Worm (Caenorhabditis elegans): ENCODE measurements around the gene R10F2.6.

ce11 chrIII:2966462-2966861 lies 22.6 kb upstream of the R10F2.6 start:
- no peak for TF ChIP-seq attf-3 (GFP tag; conservative IDR thresholded peaks at IDR 0.05)
- no peak for TF ChIP-seq F52B5.7 (tag; optimal IDR thresholded peaks at IDR 0.05)
- TF ChIP-seq efl-1 (GFP tag; optimal IDR thresholded peaks at IDR 0.05) = peak; percentile 57
- no peak for TF ChIP-seq unc-62 (GFP tag; optimal IDR thresholded peaks at IDR 0.05)
- no peak for TF ChIP-seq nhr-90 (tag; optimal IDR thresholded peaks at IDR 0.05)
- TF ChIP-seq snpc-3.4 (tag; optimal IDR thresholded peaks at IDR 0.05) = peak; percentile 11
- TF ChIP-seq T26A5.8 (tag; optimal IDR thresholded peaks at IDR 0.05) = no peak
- no peak for TF ChIP-seq F10E7.11 (tag; optimal IDR thresholded peaks at IDR 0.05)
- TF ChIP-seq nhr-27 (tag; optimal IDR thresholded peaks at IDR 0.05) = no peak
- TF ChIP-seq F49E8.2 (tag; optimal IDR thresholded peaks at IDR 0.05; ENCODE audit: insufficient read depth) = no peak

Data from whole organism, young adult.